Fruit fly (Drosophila melanogaster): ENCODE data around the gene Abcd3.

The Abcd3 gene

dm6 chrX:19784875-19785274 is 34.3 kb downstream of the Abcd3 start (continued):
- TF ChIP-seq mam (GFP tag; optimal IDR thresholded peaks at IDR 0.05), result peak; percentile 29
- no peak for TF ChIP-seq CG16813 (GFP tag; IDR thresholded peaks at IDR 0.05; ENCODE audit: partially characterized antibody)
- no peak for TF ChIP-seq gfzf (GFP tag; optimal IDR thresholded peaks at IDR 0.05)
- TF ChIP-seq CG7963 (GFP tag; IDR thresholded peaks at IDR 0.05; ENCODE audit: partially characterized antibody), result no peak
- no peak for TF ChIP-seq tin (GFP tag; optimal IDR thresholded peaks at IDR 0.05)
- TF ChIP-seq Hr3 (GFP tag; optimal IDR thresholded peaks at IDR 0.05), result peak; percentile 19
- TF ChIP-seq CG11085 (GFP tag; IDR thresholded peaks at IDR 0.05), result no peak
- no peak for TF ChIP-seq CG4404 (GFP tag; IDR thresholded peaks at IDR 0.05)
- TF ChIP-seq CG8388 (GFP tag; optimal IDR thresholded peaks at IDR 0.05), result peak; percentile 25
- no peak for TF ChIP-seq emc (GFP tag; optimal IDR thresholded peaks at IDR 0.05)
- no peak for TF ChIP-seq CG4707 (GFP tag; optimal IDR thresholded peaks at IDR 0.05)
- TF ChIP-seq mirr (GFP tag; optimal IDR thresholded peaks at IDR 0.05), result no peak
- no peak for TF ChIP-seq CG12659 (GFP tag; optimal IDR thresholded peaks at IDR 0.05)
- TF ChIP-seq CG12391 (tag; optimal IDR thresholded peaks at IDR 0.05), result peak; percentile 42
- no peak for TF ChIP-seq peb (GFP tag; IDR thresholded peaks at IDR 0.05)
- no peak for TF ChIP-seq Opbp (GFP tag; IDR thresholded peaks at IDR 0.05; ENCODE audit: partially characterized antibody)
- no peak for TF ChIP-seq H15 (GFP tag; IDR thresholded peaks at IDR 0.05)
- peak; percentile 18 for TF ChIP-seq zfh2 (GFP tag; optimal IDR thresholded peaks at IDR 0.05)
- TF ChIP-seq aop (GFP tag; IDR thresholded peaks at IDR 0.05), result no peak
- no peak for TF ChIP-seq NfI (GFP tag; optimal IDR thresholded peaks at IDR 0.05)
- no peak for TF ChIP-seq Drgx (GFP tag; IDR thresholded peaks at IDR 0.05)
- TF ChIP-seq CG32532 (GFP tag; IDR thresholded peaks at IDR 0.05), result no peak
- TF ChIP-seq usp (GFP tag; optimal IDR thresholded peaks at IDR 0.05), result no peak
- no peak for TF ChIP-seq Dbx (GFP tag; IDR thresholded peaks at IDR 0.05)
- TF ChIP-seq Aef1 (GFP tag; IDR thresholded peaks at IDR 0.05), result no peak
- no peak for TF ChIP-seq danr (GFP tag; IDR thresholded peaks at IDR 0.05)
- no peak for TF ChIP-seq Sry-δ (GFP tag; optimal IDR thresholded peaks at IDR 0.05)
- peak; percentile 48 for TF ChIP-seq CG31441 (GFP tag; IDR thresholded peaks at IDR 0.05)
- peak; percentile 56; the same call in 2 of the 3 replicates for TF ChIP-seq row (GFP tag; IDR thresholded peaks at IDR 0.05)
- no peak for TF ChIP-seq kah (GFP tag; optimal IDR thresholded peaks at IDR 0.05)
- TF ChIP-seq CG17912 (GFP tag; optimal IDR thresholded peaks at IDR 0.05), result no peak
- no peak for TF ChIP-seq unc-4 (GFP tag; IDR thresholded peaks at IDR 0.05; ENCODE audit: partially characterized antibody)
- peak; percentile 10 for TF ChIP-seq Hsf (GFP tag; optimal IDR thresholded peaks at IDR 0.05)
- TF ChIP-seq Gug (GFP tag; IDR thresholded peaks at IDR 0.05), result no peak
- no peak for TF ChIP-seq ap (GFP tag; IDR thresholded peaks at IDR 0.05)
- TF ChIP-seq CG15073 (GFP tag; optimal IDR thresholded peaks at IDR 0.05), result no peak
- no peak for TF ChIP-seq Ravus (GFP tag; IDR thresholded peaks at IDR 0.05)
- no peak for TF ChIP-seq CG1529 (GFP tag; optimal IDR thresholded peaks at IDR 0.05)
- peak; percentile 28 for TF ChIP-seq CG16815 (GFP tag; optimal IDR thresholded peaks at IDR 0.05)
- TF ChIP-seq az2 (GFP tag; optimal IDR thresholded peaks at IDR 0.05), result peak; percentile 21
- TF ChIP-seq CG5180 (GFP tag; optimal IDR thresholded peaks at IDR 0.05), result no peak
- no peak for TF ChIP-seq ems (GFP tag; optimal IDR thresholded peaks at IDR 0.05)
- no peak for TF ChIP-seq ab (GFP tag; optimal IDR thresholded peaks at IDR 0.05)
- no peak for TF ChIP-seq E2f1 (GFP tag; IDR thresholded peaks at IDR 0.05)
- no peak for TF ChIP-seq Hr39 (optimal IDR thresholded peaks at IDR 0.05)
- no peak for TF ChIP-seq CG7745 (tag; optimal IDR thresholded peaks at IDR 0.05)
- TF ChIP-seq CG8924 (tag; optimal IDR thresholded peaks at IDR 0.05), result no peak
- TF ChIP-seq CG7372 (GFP tag; IDR thresholded peaks at IDR 0.05), result no peak
- TF ChIP-seq Atf3 (GFP tag; optimal IDR thresholded peaks at IDR 0.05), result no peak
- TF ChIP-seq PHDP (tag; optimal IDR thresholded peaks at IDR 0.05), result peak; percentile 19
- no peak for TF ChIP-seq gcm2 (GFP tag; optimal IDR thresholded peaks at IDR 0.05)
- TF ChIP-seq CG3847 (GFP tag; IDR thresholded peaks at IDR 0.05), result no peak
- peak; percentile 1 for TF ChIP-seq Side (GFP tag; optimal IDR thresholded peaks at IDR 0.05)
- no peak for TF ChIP-seq CG43689 (GFP tag; IDR thresholded peaks at IDR 0.05)
